Worm (Caenorhabditis elegans) whole organism, L3 larva: ENCODE data around the gene plpp-1.1.

Source experiments
- ama-1 ChIP-seq: fragments of 150-350 bp; optimal IDR thresholded peaks from 2 replicates; lab custom pipeline; 2018
- ceh-16 ChIP-seq: sonication (generic microtip); optimal IDR thresholded peaks from 2 replicates; lab custom pipeline; 2017; ENCODE audit warnings: missing biosample characterization, missing genetic modification characterization
- elt-2 ChIP-seq: sonication (generic microtip); optimal IDR thresholded peaks from 2 replicates; lab custom pipeline; 2016; ENCODE audit warnings: missing genetic modification reagents, mild to moderate bottlenecking, missing genetic modification characterization, missing compliant biosample characterization
- elt-3 ChIP-seq, 3 experiments: fragments of 150-350 bp in 1 of 3; sonication (generic microtip) in 2 of 3; optimal IDR thresholded peaks; 2 replicates in 2 of 3; 4 replicates in 1 of 3; lab custom pipeline; 2014 to 2017; ENCODE audit warnings: missing biosample characterization in 3 of 3, missing genetic modification characterization in 3 of 3
- nhr-12 ChIP-seq: fragments of 150-350 bp; optimal IDR thresholded peaks from 2 replicates; lab custom pipeline; 2014; ENCODE audit warnings: missing biosample characterization, missing genetic modification characterization
- nhr-28 ChIP-seq: fragments of 150-350 bp; optimal IDR thresholded peaks from 2 replicates; lab custom pipeline; 2014; ENCODE audit warnings: missing biosample characterization, missing genetic modification characterization
- nhr-77 ChIP-seq: fragments of 150-350 bp; optimal IDR thresholded peaks from 2 replicates; lab custom pipeline; 2014; ENCODE audit warnings: missing biosample characterization, missing genetic modification characterization
- pha-4 ChIP-seq: fragments of 150-350 bp; optimal IDR thresholded peaks from 2 replicates; lab custom pipeline; 2014; ENCODE audit warnings: missing biosample characterization, missing genetic modification reagents, missing genetic modification characterization
- pqm-1 ChIP-seq: fragments of 150-350 bp; optimal IDR thresholded peaks from 2 replicates; lab custom pipeline; 2017; ENCODE audit warnings: missing biosample characterization, missing genetic modification characterization, inconsistent platforms
- sea-2 ChIP-seq: fragments of 150-350 bp; sonication (generic microtip); optimal IDR thresholded peaks from 4 replicates; lab custom pipeline; 2014; ENCODE audit warnings: missing biosample characterization, missing genetic modification reagents, missing genetic modification characterization
- zag-1 ChIP-seq: fragments of 150-350 bp; optimal IDR thresholded peaks from 2 replicates; lab custom pipeline; 2014; ENCODE audit warnings: missing biosample characterization, missing genetic modification characterization
- ztf-11 ChIP-seq: fragments of 150-350 bp; optimal IDR thresholded peaks from 2 replicates; lab custom pipeline; 2014; ENCODE audit warnings: missing biosample characterization, missing genetic modification characterization

DNA sequence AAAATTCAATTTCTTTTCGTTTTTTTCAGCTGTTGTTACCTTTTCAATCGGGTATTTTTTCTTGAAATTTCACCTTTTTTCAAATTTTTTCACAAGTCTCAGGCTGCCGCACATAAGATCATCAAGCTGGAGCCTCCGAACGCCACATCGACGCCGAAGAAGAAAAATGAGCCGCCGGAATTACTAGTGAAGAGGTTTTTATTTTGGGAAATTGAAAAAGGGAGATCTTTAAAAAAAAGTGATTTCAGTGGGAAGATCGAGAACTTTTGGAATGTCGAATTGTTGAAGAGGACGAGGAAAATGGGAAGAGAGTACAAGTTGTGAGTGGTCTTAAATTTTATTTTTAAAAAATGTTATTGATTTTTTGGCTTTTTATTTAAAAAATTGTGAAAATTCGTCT lies 22.3 kb upstream of the plpp-1.1 start, which contains the start of gene sea-2:
- TF ChIP-seq nhr-77 (tag; lab: Kevin White, UChicago) (no peak), ama-1 (lab: Kevin White, UChicago) (no peak), pqm-1 (tag; lab: Kevin White, UChicago) (no peak), ztf-11 (tag; lab: Kevin White, UChicago) (no peak), nhr-28 (no peak), zag-1 (tag; lab: Kevin White, UChicago) (no peak), nhr-12 (tag; lab: Kevin White, UChicago) (no peak), pha-4 (tag; lab: Kevin White, UChicago) (no peak), ceh-16 (tag; lab: Kevin White, UChicago) (no peak), elt-2 (tag; lab: Kevin White, UChicago) (no peak), elt-3 (tag; optimal IDR thresholded peaks at IDR 0.05; lab: Kevin White, UChicago) (no peak), sea-2 (no peak)
